Worm (Caenorhabditis elegans): Measurements from ENCODE around the gene Y62H9A.10.

DNA sequence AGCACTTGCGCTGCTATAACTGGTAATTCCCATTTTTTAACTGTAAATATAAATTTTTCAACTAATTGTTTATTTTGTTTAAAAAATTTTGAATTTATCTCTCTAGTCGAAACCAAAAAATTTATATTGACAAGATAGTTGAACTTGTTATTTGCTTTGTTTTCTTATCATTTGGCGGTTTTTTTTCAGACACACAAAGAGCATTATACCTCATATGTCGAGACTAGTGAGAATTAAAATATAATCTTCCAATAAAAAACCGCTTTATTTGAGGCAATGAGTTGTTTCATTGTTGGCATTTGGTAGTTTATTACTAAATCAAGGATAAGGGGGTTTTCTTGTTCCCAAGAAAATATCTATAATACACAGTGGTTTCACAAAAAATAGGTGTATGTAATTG, 5.7 kb upstream of the Y62H9A.10 start:
- TF ChIP-seq ztf-3 (GFP tag; optimal IDR thresholded peaks at IDR 0.05) (no peak), B0261.1 (tag; optimal IDR thresholded peaks at IDR 0.05) (no peak), B0035.1 (tag; optimal IDR thresholded peaks at IDR 0.05) (no peak), nhr-27 (tag; optimal IDR thresholded peaks at IDR 0.05) (no peak), sptf-2 (GFP tag; optimal IDR thresholded peaks at IDR 0.05) (no peak), F57A8.1 (GFP tag; optimal IDR thresholded peaks at IDR 0.05) (no peak), lag-1 (GFP tag; IDR thresholded peaks at IDR 0.05) (no peak), ceh-27 (GFP tag; optimal IDR thresholded peaks at IDR 0.05) (no peak), ama-1 (optimal IDR thresholded peaks at IDR 0.05) (no peak), ama-1 (GFP tag; optimal IDR thresholded peaks at IDR 0.05) (no peak), snpc-4 (GFP tag; optimal IDR thresholded peaks at IDR 0.05) (no peak), snpc-4 (tag; optimal IDR thresholded peaks at IDR 0.05) (no peak), K12H6.12 (tag; optimal IDR thresholded peaks at IDR 0.05) (no peak), ztf-22 (GFP tag; optimal IDR thresholded peaks at IDR 0.05) (no peak), madf-8 (GFP tag; conservative IDR thresholded peaks at IDR 0.05) (no peak), let-607 (tag; optimal IDR thresholded peaks at IDR 0.05) (no peak)

Measured in whole organism, young adult.